Worm (Caenorhabditis elegans) whole organism, midembryonic: ENCODE measurements around the gene gstk-1.

Experiments used
- T22C8.4 ChIP-seq: fragments of 200-800 bp; sonication (Bioruptor generic); IDR thresholded peaks from 2 replicates; pipeline ENCODE4 v1.3.6; 2022; ENCODE audit warnings: missing genetic modification characterization, missing compliant biosample characterization
- cog-1 ChIP-seq: sonication (generic microtip); optimal IDR thresholded peaks from 2 replicates; lab custom pipeline; 2016; ENCODE audit warnings: missing genetic modification characterization, missing compliant biosample characterization
- flt-1 ChIP-seq: fragments of 200-800 bp; sonication (Bioruptor generic); IDR thresholded peaks from 2 replicates; pipeline ENCODE4 v1.3.6; 2022; ENCODE audit warnings: missing genetic modification characterization, missing compliant biosample characterization
- klf-2 ChIP-seq: fragments of 200-800 bp; sonication (Bioruptor generic); conservative IDR thresholded peaks from 2 replicates; pipeline ENCODE4 v1.3.6; 2022; ENCODE audit warnings: missing genetic modification reagents, missing genetic modification characterization, missing compliant biosample characterization
- med-1 ChIP-seq: sonication (generic microtip); optimal IDR thresholded peaks from 2 replicates; lab custom pipeline; 2017; ENCODE audit warnings: missing genetic modification characterization, mild to moderate bottlenecking, missing compliant biosample characterization, antibody characterized with exemption, missing genetic modification reagents; ENCODE audit not compliant: insufficient read depth
- ref-1 ChIP-seq: fragments of 200-800 bp; sonication (Bioruptor generic); conservative IDR thresholded peaks from 2 replicates; pipeline ENCODE4 v1.3.6; 2022; ENCODE audit warnings: missing genetic modification reagents, missing genetic modification characterization, missing compliant biosample characterization
- tab-1 ChIP-seq: fragments of 200-800 bp; sonication (Bioruptor generic); IDR thresholded peaks from 2 replicates; pipeline ENCODE4 v1.3.6; 2022; ENCODE audit warnings: missing genetic modification characterization, missing compliant biosample characterization
- ztf-23 ChIP-seq: fragments of 200-800 bp; sonication (Bioruptor generic); IDR thresholded peaks from 2 replicates; pipeline ENCODE4 v1.3.6; 2022; ENCODE audit warnings: missing genetic modification reagents, missing genetic modification characterization, missing compliant biosample characterization
- ztf-29 ChIP-seq: fragments of 200-800 bp; sonication (Bioruptor generic); IDR thresholded peaks from 2 replicates; pipeline ENCODE4 v1.3.6; 2022; ENCODE audit warnings: missing genetic modification reagents, missing genetic modification characterization, missing compliant biosample characterization

DNA sequence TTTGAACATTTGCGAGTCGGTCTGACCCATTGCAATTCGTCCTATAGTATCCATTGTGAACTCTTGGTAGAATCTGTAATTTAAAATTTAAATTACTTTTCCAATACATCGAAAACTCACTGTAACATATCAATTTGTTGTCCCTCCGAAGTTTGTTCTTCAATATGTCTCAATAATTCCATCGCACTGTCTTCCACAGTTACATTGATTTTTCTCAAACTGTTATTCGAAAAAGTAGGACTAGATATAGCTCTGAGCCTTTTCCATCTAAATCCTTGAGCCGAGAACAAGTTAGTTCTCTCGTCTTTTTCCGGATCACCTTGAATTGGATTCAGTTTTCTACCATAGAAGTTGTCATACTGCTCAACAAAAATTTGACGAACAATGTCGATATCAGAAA lies 5.7 kb downstream of the gstk-1 start:
- no peak for TF ChIP-seq ztf-29 (GFP tag; lab: Robert Waterston, UW)
- no peak for TF ChIP-seq T22C8.4
- TF ChIP-seq med-1 (GFP tag; lab: Kevin White, UChicago): no peak
- no peak for TF ChIP-seq tab-1 (GFP tag; lab: Robert Waterston, UW)
- no peak for TF ChIP-seq ztf-23 (GFP tag; lab: Robert Waterston, UW)
- TF ChIP-seq cog-1 (tag; lab: Kevin White, UChicago): no peak
- no peak for TF ChIP-seq flt-1 (GFP tag; lab: Robert Waterston, UW)
- TF ChIP-seq klf-2: no peak
- no peak for TF ChIP-seq ref-1
